Fruit fly (Drosophila melanogaster): ENCODE measurements around the gene shop.

The shop gene

DNA sequence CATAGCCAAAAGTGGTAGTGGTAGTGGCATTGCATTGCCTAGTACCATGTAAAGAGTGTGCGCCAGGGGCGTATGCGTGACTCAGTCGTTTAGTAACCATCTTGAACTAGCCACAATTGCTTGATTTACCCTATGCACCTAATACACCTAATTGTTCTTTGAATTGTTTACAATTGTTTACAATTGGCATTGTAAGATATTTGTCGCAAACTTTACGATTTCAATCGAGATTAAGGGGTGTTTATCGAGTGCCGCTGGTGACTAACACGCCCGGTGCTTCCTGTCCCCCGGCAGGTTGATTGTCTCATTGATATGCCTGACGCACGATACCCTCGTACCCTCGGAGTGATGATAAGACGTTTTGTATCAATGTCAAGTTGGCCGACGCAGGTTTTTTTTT lies 11.3 kb downstream of the shop start (continued):
- TF ChIP-seq sisA (GFP tag; IDR thresholded peaks at IDR 0.05): no peak
- TF ChIP-seq salm (tag; optimal IDR thresholded peaks at IDR 0.05): no peak
- TF ChIP-seq pros (GFP tag; optimal IDR thresholded peaks at IDR 0.05): peak; percentile 0
- TF ChIP-seq inv (GFP tag; IDR thresholded peaks at IDR 0.05; ENCODE audit: partially characterized antibody): no peak
- no peak for TF ChIP-seq disco-r (GFP tag; optimal IDR thresholded peaks at IDR 0.05)
- no peak for TF ChIP-seq ranshi (GFP tag; IDR thresholded peaks at IDR 0.05)
- TF ChIP-seq CG4730 (GFP tag; IDR thresholded peaks at IDR 0.05): 0 out of 2 replicates have a peak, but pooled peaks have one; percentile 18
- no peak for TF ChIP-seq trem (tag; optimal IDR thresholded peaks at IDR 0.05)
- no peak for TF ChIP-seq CG3995 (GFP tag; optimal IDR thresholded peaks at IDR 0.05)
- TF ChIP-seq sens (GFP tag): peak; percentile 83
- TF ChIP-seq CG4424 (GFP tag; optimal IDR thresholded peaks at IDR 0.05): no peak
- TF ChIP-seq CG15696 (tag; optimal IDR thresholded peaks at IDR 0.05): no peak
- TF ChIP-seq Stat92E (GFP tag; optimal IDR thresholded peaks at IDR 0.05): no peak
- no peak for TF ChIP-seq abd-A (tag; optimal IDR thresholded peaks at IDR 0.05)
- peak; percentile 77 for TF ChIP-seq Ptx1 (GFP tag; IDR thresholded peaks at IDR 0.05)
- no peak for TF ChIP-seq ase (GFP tag; IDR thresholded peaks at IDR 0.05)
- TF ChIP-seq lov (optimal IDR thresholded peaks at IDR 0.05): no peak
- TF ChIP-seq lov (GFP tag; IDR thresholded peaks at IDR 0.05): no peak
- TF ChIP-seq phol (tag; optimal IDR thresholded peaks at IDR 0.05): no peak
- TF ChIP-seq CG10321 (GFP tag; IDR thresholded peaks at IDR 0.05): no peak
- TF ChIP-seq pum (GFP tag; optimal IDR thresholded peaks at IDR 0.05): peak; percentile 33
- no peak for TF ChIP-seq CG14710 (tag; optimal IDR thresholded peaks at IDR 0.05)
- no peak for TF ChIP-seq eve (GFP tag; optimal IDR thresholded peaks at IDR 0.05)
- peak; percentile 69 for TF ChIP-seq stc (GFP tag; IDR thresholded peaks at IDR 0.05)
- no peak for TF ChIP-seq bigmax (GFP tag; optimal IDR thresholded peaks at IDR 0.05)
- 0 out of 3 replicates have a peak, but pooled peaks have one; percentile 28 for TF ChIP-seq CG2889 (GFP tag; IDR thresholded peaks at IDR 0.05)
- TF ChIP-seq aop (GFP tag; IDR thresholded peaks at IDR 0.05): no peak
- TF ChIP-seq Atf3 (GFP tag; optimal IDR thresholded peaks at IDR 0.05): no peak
- no peak for TF ChIP-seq twi (tag; optimal IDR thresholded peaks at IDR 0.05)
- peak; percentile 59 for TF ChIP-seq CG9609 (GFP tag; optimal IDR thresholded peaks at IDR 0.05)
- 0 out of 3 replicates have a peak, but pooled peaks have one; percentile 21 for TF ChIP-seq Optix (GFP tag; IDR thresholded peaks at IDR 0.05)
- peak; percentile 55 for TF ChIP-seq CG31441 (GFP tag; IDR thresholded peaks at IDR 0.05)
- TF ChIP-seq CG1792 (GFP tag; optimal IDR thresholded peaks at IDR 0.05): no peak
- no peak for TF ChIP-seq CG3838 (GFP tag; optimal IDR thresholded peaks at IDR 0.05)

DNA sequence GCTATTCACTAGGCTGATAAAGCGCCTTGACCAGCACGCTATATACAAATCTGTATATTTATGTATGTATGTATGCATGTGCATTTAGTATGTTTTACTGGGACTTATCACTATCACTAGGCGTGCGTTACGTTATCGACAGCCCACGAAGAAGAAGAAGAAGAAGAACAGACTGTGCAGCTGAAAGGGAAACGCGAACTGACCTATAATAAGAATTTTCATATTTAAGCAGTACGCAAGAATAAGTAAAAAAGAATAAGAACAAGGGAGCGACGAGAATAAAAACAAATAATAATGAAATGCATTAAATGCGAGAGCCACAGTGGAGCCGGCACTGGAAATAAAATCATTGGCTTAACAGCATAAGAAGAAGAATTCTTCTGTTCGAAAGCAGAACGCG lies 12.1 kb downstream of the shop start:
- TF ChIP-seq CG10147 (GFP tag; optimal IDR thresholded peaks at IDR 0.05) (no peak), CG6654 (GFP tag; optimal IDR thresholded peaks at IDR 0.05) (no peak), Blimp-1 (GFP tag; optimal IDR thresholded peaks at IDR 0.05) (peak; percentile 66), Dll (GFP tag; IDR thresholded peaks at IDR 0.05; ENCODE audit: partially characterized antibody) (no peak), CG13424 (tag; optimal IDR thresholded peaks at IDR 0.05) (no peak), CG17568 (GFP tag; optimal IDR thresholded peaks at IDR 0.05) (no peak), Drgx (GFP tag; IDR thresholded peaks at IDR 0.05) (no peak), bsh (GFP tag; optimal IDR thresholded peaks at IDR 0.05) (peak in 1 of 2 experiments; percentile 16), chm (GFP tag; IDR thresholded peaks at IDR 0.05) (no peak), nom (GFP tag; optimal IDR thresholded peaks at IDR 0.05) (peak; percentile 57), sens (GFP tag) (peak; percentile 60), Pdp1 (GFP tag; optimal IDR thresholded peaks at IDR 0.05) (peak in 1 of 2 experiments; percentile 17), CG11696 (GFP tag; IDR thresholded peaks at IDR 0.05) (no peak), CG12769 (tag; optimal IDR thresholded peaks at IDR 0.05) (no peak), Fer1 (GFP tag; optimal IDR thresholded peaks at IDR 0.05) (no peak), CG31388 (GFP tag; optimal IDR thresholded peaks at IDR 0.05) (no peak), CG17385 (GFP tag; optimal IDR thresholded peaks at IDR 0.05) (peak; percentile 77), CG32767 (GFP tag; IDR thresholded peaks at IDR 0.05) (no peak), pb (GFP tag; optimal IDR thresholded peaks at IDR 0.05) (no peak), CG2199 (GFP tag; IDR thresholded peaks at IDR 0.05) (0 out of 3 replicates have a peak, but pooled peaks have one; percentile 16)
